Fruit fly (Drosophila melanogaster) whole organism, embryonic: ENCODE measurements around the gene nol.

Source experiments
- Abd-B ChIP-seq: fragments of 200-800 bp; sonication (Bioruptor generic); optimal IDR thresholded peaks from 2 replicates; lab custom pipeline; 2018; ENCODE audit warnings: missing biosample characterization, mild to moderate bottlenecking, missing genetic modification characterization, moderate library complexity
- Adf1 ChIP-seq: fragments of 200-800 bp; sonication (Bioruptor generic); IDR thresholded peaks from 2 replicates; pipeline ENCODE4 v1.3.6; 2022; ENCODE audit warnings: missing biosample characterization, missing genetic modification characterization
- Atf3 ChIP-seq: fragments of 200-800 bp; sonication (Bioruptor generic); optimal IDR thresholded peaks from 3 replicates; lab custom pipeline; 2016; ENCODE audit warnings: missing biosample characterization, missing genetic modification characterization
- CG10274 ChIP-seq: fragments of 200-800 bp; sonication (Bioruptor generic); optimal IDR thresholded peaks from 3 replicates; lab custom pipeline; 2017; ENCODE audit warnings: missing biosample characterization, mild to moderate bottlenecking, missing genetic modification characterization
- CG11504 ChIP-seq: fragments of 200-800 bp; sonication (Bioruptor generic); optimal IDR thresholded peaks from 3 replicates; lab custom pipeline; 2019; ENCODE audit warnings: missing biosample characterization, mild to moderate bottlenecking, missing genetic modification characterization, moderate library complexity
- CG11560 ChIP-seq: fragments of 200-800 bp; sonication (Bioruptor generic); IDR thresholded peaks from 3 replicates; pipeline ENCODE4 v1.3.6; 2022; ENCODE audit warnings: missing biosample characterization, missing genetic modification characterization
- CG11695 ChIP-seq: fragments of 200-800 bp; sonication (Bioruptor generic); IDR thresholded peaks from 3 replicates; pipeline ENCODE4 v1.3.6; 2022; ENCODE audit warnings: missing biosample characterization, missing genetic modification characterization
- CG12299 ChIP-seq: fragments of 200-800 bp; sonication (Bioruptor generic); optimal IDR thresholded peaks from 2 replicates; lab custom pipeline; 2018; ENCODE audit warnings: missing biosample characterization, mild to moderate bottlenecking, missing genetic modification characterization
- CG13287 ChIP-seq: fragments of 200-800 bp; sonication (Bioruptor generic); IDR thresholded peaks from 2 replicates; pipeline ENCODE4 v1.3.6; 2022; ENCODE audit warnings: missing biosample characterization, missing genetic modification characterization; ENCODE audit not compliant: partially characterized antibody
- CG13775 ChIP-seq: fragments of 200-800 bp; sonication (Bioruptor generic); optimal IDR thresholded peaks from 3 replicates; lab custom pipeline; 2017; ENCODE audit warnings: missing biosample characterization, mild to moderate bottlenecking, missing genetic modification characterization
- CG15514 ChIP-seq: fragments of 200-800 bp; sonication (Bioruptor generic); optimal IDR thresholded peaks from 3 replicates; lab custom pipeline; 2017; ENCODE audit warnings: missing biosample characterization, missing genetic modification characterization, mild to moderate bottlenecking, moderate library complexity, missing genetic modification reagents
- CG1602 ChIP-seq: fragments of 200-800 bp; sonication (Bioruptor generic); optimal IDR thresholded peaks from 3 replicates; lab custom pipeline; 2016; ENCODE audit warnings: missing biosample characterization, missing genetic modification characterization
- CG17186 ChIP-seq: fragments of 200-800 bp; sonication (Bioruptor generic); optimal IDR thresholded peaks from 3 replicates; lab custom pipeline; 2017; ENCODE audit warnings: missing biosample characterization, missing genetic modification reagents, missing genetic modification characterization
- CG17802 ChIP-seq: fragments of 200-800 bp; sonication (Bioruptor generic); optimal IDR thresholded peaks from 2 replicates; lab custom pipeline; 2018; ENCODE audit warnings: missing biosample characterization, mild to moderate bottlenecking, missing genetic modification characterization, moderate library complexity
- CG2120 ChIP-seq: fragments of 200-800 bp; sonication (Bioruptor generic); optimal IDR thresholded peaks from 3 replicates; lab custom pipeline; 2016; ENCODE audit warnings: missing biosample characterization, missing genetic modification characterization
- CG2199 ChIP-seq: fragments of 200-800 bp; sonication (Bioruptor generic); IDR thresholded peaks from 3 replicates; pipeline ENCODE4 v1.3.6; 2022; ENCODE audit warnings: missing biosample characterization, missing genetic modification characterization
- CG2678 ChIP-seq: fragments of 200-800 bp; sonication (Bioruptor generic); optimal IDR thresholded peaks from 3 replicates; lab custom pipeline; 2019; ENCODE audit warnings: missing biosample characterization, mild to moderate bottlenecking, missing genetic modification characterization, moderate library complexity
- CG3407 ChIP-seq: fragments of 200-800 bp; sonication (Bioruptor generic); optimal IDR thresholded peaks from 2 replicates; lab custom pipeline; 2018; ENCODE audit warnings: missing biosample characterization, mild to moderate bottlenecking, missing genetic modification characterization
- CG4360 ChIP-seq: fragments of 200-800 bp; sonication (Bioruptor generic); IDR thresholded peaks from 2 replicates; pipeline ENCODE4 v1.3.6; 2022; ENCODE audit warnings: missing biosample characterization, missing genetic modification characterization
- CG5245 ChIP-seq: fragments of 200-800 bp; sonication (Bioruptor generic); optimal IDR thresholded peaks from 3 replicates; lab custom pipeline; 2016; ENCODE audit warnings: missing biosample characterization, missing genetic modification characterization
- CG7963 ChIP-seq: fragments of 200-800 bp; sonication (Bioruptor generic); IDR thresholded peaks from 3 replicates; pipeline ENCODE4 v1.3.6; 2022; ENCODE audit warnings: missing biosample characterization, missing genetic modification characterization; ENCODE audit not compliant: partially characterized antibody
- CG9215 ChIP-seq: fragments of 200-800 bp; sonication (Bioruptor generic); IDR thresholded peaks from 2 replicates; pipeline ENCODE4 v1.3.6; 2022; ENCODE audit warnings: missing biosample characterization, missing genetic modification characterization
- Dbx ChIP-seq: fragments of 200-800 bp; sonication (Bioruptor generic); IDR thresholded peaks from 3 replicates; pipeline ENCODE4 v1.3.6; 2022; ENCODE audit warnings: missing biosample characterization, missing genetic modification characterization
- Dp ChIP-seq: fragments of 200-800 bp; sonication (Bioruptor generic); optimal IDR thresholded peaks from 2 replicates; lab custom pipeline; 2018; ENCODE audit warnings: missing biosample characterization, mild to moderate bottlenecking, missing genetic modification characterization, moderate library complexity
- Eip74EF ChIP-seq, 2 experiments: fragments of 200-800 bp in 1 of 2; fragments of >200 bp in 1 of 2; sonication (Bioruptor generic) in 1 of 2; optimal IDR thresholded peaks; 2 replicates each; lab custom pipeline; 2017 to 2019; ENCODE audit warnings: missing biosample characterization in 2 of 2, missing genetic modification characterization in 2 of 2, mild to moderate bottlenecking in 1 of 2, moderate library complexity in 1 of 2
- Fer1 ChIP-seq: fragments of 200-800 bp; sonication (Bioruptor generic); optimal IDR thresholded peaks from 2 replicates; lab custom pipeline; 2017; ENCODE audit warnings: missing biosample characterization, mild to moderate bottlenecking, missing genetic modification characterization
- Hmr ChIP-seq: fragments of 200-800 bp; sonication (Bioruptor generic); optimal IDR thresholded peaks from 3 replicates; lab custom pipeline; 2017; ENCODE audit warnings: mild to moderate bottlenecking, missing biosample characterization, missing genetic modification reagents, missing genetic modification characterization
- Opbp ChIP-seq: fragments of 200-800 bp; sonication (Bioruptor generic); IDR thresholded peaks from 3 replicates; pipeline ENCODE4 v1.3.6; 2022; ENCODE audit warnings: missing biosample characterization, missing genetic modification characterization; ENCODE audit not compliant: partially characterized antibody
- Side ChIP-seq: fragments of 200-800 bp; sonication (Bioruptor generic); optimal IDR thresholded peaks from 2 replicates; lab custom pipeline; 2016; ENCODE audit warnings: missing biosample characterization, missing genetic modification characterization
- Sox102F ChIP-seq: fragments of 200-800 bp; sonication (Bioruptor generic); optimal IDR thresholded peaks from 2 replicates; lab custom pipeline; 2018; ENCODE audit warnings: missing biosample characterization, mild to moderate bottlenecking, missing genetic modification characterization, moderate library complexity
- Sry-β ChIP-seq: fragments of 200-800 bp; sonication (Bioruptor generic); optimal IDR thresholded peaks from 2 replicates; lab custom pipeline; 2018; ENCODE audit warnings: missing biosample characterization, mild to moderate bottlenecking, missing genetic modification characterization, moderate library complexity
- TFAM ChIP-seq: fragments of 200-800 bp; sonication (Bioruptor generic); optimal IDR thresholded peaks from 2 replicates; lab custom pipeline; 2017; ENCODE audit warnings: missing biosample characterization, missing genetic modification characterization, inconsistent platforms
- Trl ChIP-seq, 3 experiments: fragments of >200 bp in 2 of 3; fragments of 200-800 bp in 1 of 3; sonication (Bioruptor generic) in 1 of 3; optimal IDR thresholded peaks; 2 replicates in 1 of 3; 3 replicates in 2 of 3; lab custom pipeline; 2016 to 2017; ENCODE audit warnings: missing biosample characterization in 1 of 3, missing genetic modification characterization in 1 of 3
- ab ChIP-seq: fragments of 200-800 bp; sonication (Bioruptor generic); optimal IDR thresholded peaks from 2 replicates; lab custom pipeline; 2016; ENCODE audit warnings: missing biosample characterization, missing genetic modification characterization
- ap ChIP-seq: fragments of 200-800 bp; sonication (Bioruptor generic); IDR thresholded peaks from 2 replicates; pipeline ENCODE4 v1.3.6; 2022; ENCODE audit warnings: missing biosample characterization, missing genetic modification characterization
- cas ChIP-seq: fragments of 200-800 bp; sonication (Bioruptor generic); IDR thresholded peaks from 2 replicates; pipeline ENCODE4 v1.3.6; 2022; ENCODE audit warnings: missing biosample characterization, missing genetic modification characterization
- dpn ChIP-seq, 2 experiments: fragments of 200-800 bp; sonication (Bioruptor generic); optimal IDR thresholded peaks; 3 replicates each; lab custom pipeline; 2016; ENCODE audit warnings: missing biosample characterization in 2 of 2, missing genetic modification characterization in 2 of 2
- ham ChIP-seq: fragments of 200-800 bp; sonication (Bioruptor generic); IDR thresholded peaks from 2 replicates; pipeline ENCODE4 v1.3.6; 2022; ENCODE audit warnings: missing biosample characterization, missing genetic modification characterization
- ken ChIP-seq: fragments of 200-800 bp; sonication (Bioruptor generic); IDR thresholded peaks from 3 replicates; pipeline ENCODE4 v1.3.6; 2022; ENCODE audit warnings: missing biosample characterization, missing genetic modification characterization
- lbe ChIP-seq: fragments of 200-800 bp; sonication (Bioruptor generic); optimal IDR thresholded peaks from 2 replicates; lab custom pipeline; 2016; ENCODE audit warnings: missing biosample characterization, mild to moderate bottlenecking, missing genetic modification characterization
- lilli ChIP-seq: fragments of 200-800 bp; sonication (Bioruptor generic); optimal IDR thresholded peaks from 3 replicates; lab custom pipeline; 2016; ENCODE audit warnings: missing biosample characterization, missing genetic modification characterization
- mam ChIP-seq: fragments of 200-800 bp; sonication (Bioruptor generic); optimal IDR thresholded peaks from 3 replicates; lab custom pipeline; 2016; ENCODE audit warnings: missing biosample characterization, missing genetic modification characterization
- pnt ChIP-seq: fragments of 200-800 bp; sonication (Bioruptor generic); optimal IDR thresholded peaks from 3 replicates; lab custom pipeline; 2016; ENCODE audit warnings: missing biosample characterization, missing genetic modification characterization
- row ChIP-seq: fragments of 200-800 bp; sonication (Bioruptor generic); IDR thresholded peaks from 3 replicates; pipeline ENCODE4 v1.3.6; 2022; ENCODE audit warnings: missing biosample characterization, missing genetic modification characterization
- schlank ChIP-seq: fragments of 200-800 bp; sonication (Bioruptor generic); optimal IDR thresholded peaks from 2 replicates; lab custom pipeline; 2018; ENCODE audit warnings: missing biosample characterization, mild to moderate bottlenecking, missing genetic modification characterization
- slp2 ChIP-seq: fragments of 200-800 bp; sonication (Bioruptor generic); optimal IDR thresholded peaks from 2 replicates; lab custom pipeline; 2016; ENCODE audit warnings: missing biosample characterization, missing genetic modification characterization
- stwl ChIP-seq: fragments of 200-800 bp; sonication (Bioruptor generic); optimal IDR thresholded peaks from 3 replicates; lab custom pipeline; 2018; ENCODE audit warnings: missing biosample characterization, mild to moderate bottlenecking, missing genetic modification characterization, moderate library complexity
- vnd ChIP-seq: fragments of 200-800 bp; sonication (Bioruptor generic); IDR thresholded peaks from 3 replicates; pipeline ENCODE4 v1.3.6; 2022; ENCODE audit warnings: missing biosample characterization, missing genetic modification characterization; ENCODE audit not compliant: partially characterized antibody
- z ChIP-seq: fragments of 200-800 bp; sonication (Bioruptor generic); IDR thresholded peaks from 3 replicates; pipeline ENCODE4 v1.3.6; 2022; ENCODE audit warnings: missing biosample characterization, missing genetic modification characterization
- zfh2 ChIP-seq: fragments of 200-800 bp; sonication (Bioruptor generic); optimal IDR thresholded peaks from 2 replicates; lab custom pipeline; 2016; ENCODE audit warnings: missing biosample characterization, missing genetic modification characterization

The nol gene

DNA sequence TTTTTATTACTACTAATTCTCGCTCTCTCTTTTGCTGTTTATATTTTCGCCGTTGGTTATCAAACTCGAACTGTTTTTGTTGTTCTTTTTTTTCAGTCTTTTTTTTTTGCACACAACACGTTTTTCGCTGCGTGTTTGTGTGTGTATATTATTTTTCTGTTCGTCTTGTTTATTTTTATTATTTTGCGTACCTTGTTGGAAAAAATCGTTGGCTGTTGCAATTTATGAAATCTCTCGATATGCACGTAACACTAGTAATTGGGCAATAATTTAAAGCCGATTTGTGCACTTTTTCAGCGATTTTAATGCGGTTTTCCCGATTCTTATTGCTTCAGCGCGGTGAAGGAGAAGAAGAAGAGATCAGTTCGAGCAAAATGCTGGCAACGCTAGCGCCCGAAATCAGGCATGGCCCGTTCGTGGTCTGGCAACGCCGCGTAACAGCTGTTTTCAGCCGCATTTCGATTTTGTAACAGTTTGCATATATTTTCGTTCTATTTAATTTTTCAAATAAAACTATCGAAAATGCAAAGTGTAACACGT, 10.1 kb upstream of the nol start, which contains the start of the genes FoxK and mRpL2 (continued):
- no peak for TF ChIP-seq CG9215 (GFP tag; lab: Robert Waterston, UW)
- no peak for TF ChIP-seq Side
- no peak for TF ChIP-seq CG7963 (GFP tag; lab: Robert Waterston, UW)
- no peak for TF ChIP-seq Abd-B (GFP tag; lab: Kevin White, UChicago)
- no peak for TF ChIP-seq pnt (GFP tag; lab: Kevin White, UChicago)
- TF ChIP-seq Eip74EF (GFP tag; optimal IDR thresholded peaks at IDR 0.05; lab: Kevin White, UChicago), result no peak
- no peak for TF ChIP-seq TFAM (GFP tag; lab: Kevin White, UChicago)
- TF ChIP-seq Opbp, result peak; percentile 55; the same call in 2 of the 3 replicates
- no peak for TF ChIP-seq CG2678 (tag; lab: Kevin White, UChicago)
- no peak for TF ChIP-seq Sox102F (GFP tag; lab: Kevin White, UChicago)
- TF ChIP-seq CG15514, result peak; percentile 69
- no peak for TF ChIP-seq ap
- TF ChIP-seq Fer1 (GFP tag; lab: Kevin White, UChicago), result no peak
- TF ChIP-seq Adf1 (GFP tag; lab: Robert Waterston, UW), result no peak
- TF ChIP-seq z (GFP tag; lab: Robert Waterston, UW), result no peak
- TF ChIP-seq CG10274, result no peak
- no peak for TF ChIP-seq ab (GFP tag; lab: Kevin White, UChicago)
- TF ChIP-seq CG2199 (GFP tag; lab: Robert Waterston, UW), result no peak
- TF ChIP-seq CG13775 (GFP tag; lab: Kevin White, UChicago), result no peak
- no peak for TF ChIP-seq slp2 (GFP tag; lab: Kevin White, UChicago)
- TF ChIP-seq row (GFP tag; lab: Robert Waterston, UW), result peak; percentile 20; the same call in 1 of the 3 replicates
- TF ChIP-seq lilli (GFP tag; lab: Kevin White, UChicago), result no peak
- TF ChIP-seq cas (GFP tag; lab: Robert Waterston, UW), result no peak
- peak; percentile 51 for TF ChIP-seq Dp
- TF ChIP-seq mam (GFP tag; lab: Kevin White, UChicago), result peak; percentile 21
- TF ChIP-seq CG2120 (GFP tag; lab: Kevin White, UChicago), result peak; percentile 40
- no peak for TF ChIP-seq dpn (GFP tag; optimal IDR thresholded peaks at IDR 0.05; lab: Kevin White, UChicago)
- TF ChIP-seq zfh2, result no peak
- no peak for TF ChIP-seq CG17802
- no peak for TF ChIP-seq Sry-β
- no peak for TF ChIP-seq schlank
- no peak for TF ChIP-seq CG12299 (tag; lab: Kevin White, UChicago)
- no peak for TF ChIP-seq CG3407
- TF ChIP-seq CG17186 (GFP tag; lab: Kevin White, UChicago), result peak; percentile 53
- no peak for TF ChIP-seq Trl (optimal IDR thresholded peaks at IDR 0.05; lab: Kevin White, UChicago)
- no peak for TF ChIP-seq Trl (GFP tag; optimal IDR thresholded peaks at IDR 0.05; lab: Kevin White, UChicago)
- TF ChIP-seq CG5245 (GFP tag; lab: Kevin White, UChicago), result no peak
- no peak for TF ChIP-seq CG1602
- TF ChIP-seq CG11504 (tag; lab: Kevin White, UChicago), result peak; percentile 2
- no peak for TF ChIP-seq Dbx (GFP tag; lab: Robert Waterston, UW)
- no peak for TF ChIP-seq ken
- TF ChIP-seq CG11560 (tag; lab: Robert Waterston, UW), result no peak
- peak; percentile 57; the same call in 1 of the 2 replicates for TF ChIP-seq CG13287 (GFP tag; lab: Robert Waterston, UW)
- peak; percentile 74 for TF ChIP-seq lbe (GFP tag; lab: Kevin White, UChicago)
- no peak for TF ChIP-seq vnd
- TF ChIP-seq ham (GFP tag; lab: Robert Waterston, UW), result no peak
- peak; percentile 4 for TF ChIP-seq Hmr (GFP tag; lab: Kevin White, UChicago)
- 0 out of 3 replicates have a peak, but pooled peaks have one; percentile 21 for TF ChIP-seq CG11695
- peak; percentile 83 for TF ChIP-seq stwl (tag; lab: Kevin White, UChicago)
- no peak for TF ChIP-seq Atf3 (GFP tag; lab: Kevin White, UChicago)
- no peak for TF ChIP-seq CG4360 (GFP tag; lab: Robert Waterston, UW)
